Worm (Caenorhabditis elegans) whole organism, midembryonic: ENCODE results near the gene F48G7.12.

ENCODE experiments used
- flt-1 ChIP-seq: fragments of 200-800 bp; sonication (Bioruptor generic); IDR thresholded peaks from 2 replicates; pipeline ENCODE4 v1.3.6; 2022; ENCODE audit warnings: missing genetic modification characterization, missing compliant biosample characterization
- ztf-29 ChIP-seq: fragments of 200-800 bp; sonication (Bioruptor generic); IDR thresholded peaks from 2 replicates; pipeline ENCODE4 v1.3.6; 2022; ENCODE audit warnings: missing genetic modification reagents, missing genetic modification characterization, missing compliant biosample characterization

ce11 chrV:679663-680062 lies 33.6 kb upstream of the F48G7.12 start, which contains the start of gene srx-22:
- TF ChIP-seq flt-1 (GFP tag; lab: Robert Waterston, UW), result no peak
- no peak for TF ChIP-seq ztf-29 (GFP tag; lab: Robert Waterston, UW)
